Fruit fly (Drosophila melanogaster): ENCODE measurements around the gene alpha-PheRS.

dm6 chrX:8194559-8194958 lies 49.2 kb upstream of the alpha-PheRS start:
- no peak for TF ChIP-seq CG33017 (tag; optimal IDR thresholded peaks at IDR 0.05)
- no peak for TF ChIP-seq tj (GFP tag; optimal IDR thresholded peaks at IDR 0.05)
